Worm (Caenorhabditis elegans) whole organism, mixed stage, embryonic: ENCODE data around the gene F46E10.2.

ENCODE experiments used
- M03D4.4 ChIP-seq: sonication (generic microtip); optimal IDR thresholded peaks from 2 replicates; lab custom pipeline; 2017; ENCODE audit warnings: mild to moderate bottlenecking, missing genetic modification characterization, missing compliant biosample characterization
- bed-3 ChIP-seq: fragments of 200-800 bp; sonication (Bioruptor generic); optimal IDR thresholded peaks from 3 replicates; lab custom pipeline; 2018; ENCODE audit warnings: mild to moderate bottlenecking, missing genetic modification characterization, moderate library complexity, missing compliant biosample characterization
- blmp-1 ChIP-seq: fragments of 150-350 bp; optimal IDR thresholded peaks from 2 replicates; lab custom pipeline; 2014; ENCODE audit warnings: missing biosample characterization, missing genetic modification characterization
- ceh-39 ChIP-seq: fragments of 150-350 bp; optimal IDR thresholded peaks from 2 replicates; lab custom pipeline; 2014; ENCODE audit warnings: missing biosample characterization, missing genetic modification characterization
- ceh-43 ChIP-seq: fragments of 200-800 bp; sonication (Bioruptor generic); optimal IDR thresholded peaks from 2 replicates; lab custom pipeline; 2018; ENCODE audit warnings: mild to moderate bottlenecking, missing genetic modification characterization, moderate library complexity, missing compliant biosample characterization
- ceh-83 ChIP-seq: fragments of 200-800 bp; sonication (Bioruptor generic); optimal IDR thresholded peaks from 2 replicates; lab custom pipeline; 2018; ENCODE audit warnings: mild to moderate bottlenecking, missing genetic modification characterization, missing compliant biosample characterization
- ces-1 ChIP-seq: fragments of 150-350 bp; optimal IDR thresholded peaks from 2 replicates; lab custom pipeline; 2014; ENCODE audit warnings: missing biosample characterization, missing genetic modification reagents, missing genetic modification characterization
- elt-1 ChIP-seq: sonication (generic microtip); optimal IDR thresholded peaks from 2 replicates; lab custom pipeline; 2017; ENCODE audit warnings: missing genetic modification characterization, mild to moderate bottlenecking, missing compliant biosample characterization, antibody characterized with exemption, moderate library complexity, borderline replicate concordance; ENCODE audit not compliant: insufficient read depth
- elt-3 ChIP-seq: fragments of 150-350 bp; optimal IDR thresholded peaks from 2 replicates; lab custom pipeline; 2014; ENCODE audit warnings: missing biosample characterization, missing genetic modification characterization
- flh-1 ChIP-seq: fragments of 200-800 bp; sonication (Bioruptor generic); optimal IDR thresholded peaks from 2 replicates; lab custom pipeline; 2018; ENCODE audit warnings: mild to moderate bottlenecking, missing genetic modification characterization, moderate library complexity, missing compliant biosample characterization
- hlh-1 ChIP-seq: fragments of 150-350 bp; optimal IDR thresholded peaks from 2 replicates; lab custom pipeline; 2014; ENCODE audit warnings: missing biosample characterization, missing genetic modification reagents, missing genetic modification characterization
- lin-13 ChIP-seq: fragments of 150-350 bp; optimal IDR thresholded peaks from 2 replicates; lab custom pipeline; 2014; ENCODE audit warnings: missing biosample characterization, missing genetic modification characterization
- lin-32 ChIP-seq: fragments of 200-800 bp; sonication (Bioruptor generic); optimal IDR thresholded peaks from 2 replicates; lab custom pipeline; 2018; ENCODE audit warnings: mild to moderate bottlenecking, missing genetic modification characterization, missing compliant biosample characterization
- lsy-2 ChIP-seq: fragments of 150-350 bp; optimal IDR thresholded peaks from 2 replicates; lab custom pipeline; 2014; ENCODE audit warnings: missing biosample characterization, missing genetic modification characterization
- mab-5 ChIP-seq: fragments of 150-350 bp; optimal IDR thresholded peaks from 2 replicates; lab custom pipeline; 2014; ENCODE audit warnings: missing biosample characterization, missing genetic modification characterization
- mep-1 ChIP-seq: fragments of 150-350 bp; optimal IDR thresholded peaks from 2 replicates; lab custom pipeline; 2017; ENCODE audit warnings: missing biosample characterization, missing genetic modification reagents, missing genetic modification characterization, inconsistent platforms
- mls-2 ChIP-seq: sonication (generic microtip); optimal IDR thresholded peaks from 2 replicates; lab custom pipeline; 2016; ENCODE audit warnings: mild to moderate bottlenecking, missing genetic modification characterization, moderate library complexity, missing compliant biosample characterization
- nhr-2 ChIP-seq: fragments of 150-350 bp; optimal IDR thresholded peaks from 2 replicates; lab custom pipeline; 2014; ENCODE audit warnings: missing biosample characterization, missing genetic modification characterization
- nhr-28 ChIP-seq: fragments of 150-350 bp; optimal IDR thresholded peaks from 2 replicates; lab custom pipeline; 2014; ENCODE audit warnings: missing biosample characterization, missing genetic modification characterization
- nhr-76 ChIP-seq: sonication (generic microtip); optimal IDR thresholded peaks from 2 replicates; lab custom pipeline; 2017; ENCODE audit warnings: missing biosample characterization, missing genetic modification characterization
- pha-4 ChIP-seq: fragments of 150-350 bp; optimal IDR thresholded peaks from 2 replicates; lab custom pipeline; 2018; ENCODE audit warnings: missing biosample characterization, missing genetic modification reagents, missing genetic modification characterization
- sem-2 ChIP-seq: fragments of 200-800 bp; sonication (Bioruptor generic); optimal IDR thresholded peaks from 2 replicates; lab custom pipeline; 2018; ENCODE audit warnings: mild to moderate bottlenecking, missing genetic modification characterization, missing compliant biosample characterization
- sptf-1 ChIP-seq: sonication (generic microtip); optimal IDR thresholded peaks from 2 replicates; lab custom pipeline; 2017; ENCODE audit warnings: mild to moderate bottlenecking, missing genetic modification characterization, moderate library complexity, missing compliant biosample characterization
- tbx-8 ChIP-seq: fragments of 200-800 bp; sonication (Bioruptor generic); optimal IDR thresholded peaks from 2 replicates; lab custom pipeline; 2018; ENCODE audit warnings: mild to moderate bottlenecking, missing genetic modification characterization, moderate library complexity, missing compliant biosample characterization
- unc-120 ChIP-seq: sonication (generic microtip); optimal IDR thresholded peaks from 2 replicates; lab custom pipeline; 2017; ENCODE audit warnings: missing genetic modification characterization, missing compliant biosample characterization; ENCODE audit not compliant: poor library complexity, severe bottlenecking
- unc-39 ChIP-seq: fragments of 150-350 bp; optimal IDR thresholded peaks from 2 replicates; lab custom pipeline; 2014; ENCODE audit warnings: missing biosample characterization, missing genetic modification characterization
- unc-62 ChIP-seq: fragments of 150-350 bp; optimal IDR thresholded peaks from 2 replicates; lab custom pipeline; 2014; ENCODE audit warnings: missing biosample characterization, missing genetic modification reagents, missing genetic modification characterization
- zip-8 ChIP-seq: fragments of 150-350 bp; optimal IDR thresholded peaks from 2 replicates; lab custom pipeline; 2014; ENCODE audit warnings: missing biosample characterization, missing genetic modification characterization
- ztf-11 ChIP-seq: fragments of 150-350 bp; optimal IDR thresholded peaks from 2 replicates; lab custom pipeline; 2014; ENCODE audit warnings: missing biosample characterization, missing genetic modification characterization

F46E10.2 gene

ce11 chrV:6520385-6521080 is at the start of gene F46E10.2, which contains the start of gene F46E10.18:
Gene F46E10.2, plus strand, starts transcription at chrV:6520435.
Gene F46E10.18, plus strand, starts transcription at chrV:6521030.
- no peak for TF ChIP-seq tbx-8 (GFP tag; lab: Kevin White, UChicago)
- no peak for TF ChIP-seq M03D4.4
- no peak for TF ChIP-seq flh-1 (GFP tag; lab: Kevin White, UChicago)
- no peak for TF ChIP-seq sem-2 (GFP tag; lab: Kevin White, UChicago)
- no peak for TF ChIP-seq ceh-43 (GFP tag; lab: Kevin White, UChicago)
- TF ChIP-seq hlh-1 (tag; lab: Kevin White, UChicago), result no peak
- no peak for TF ChIP-seq zip-8 (tag; lab: Kevin White, UChicago)
- no peak for TF ChIP-seq unc-120
- TF ChIP-seq elt-1, result no peak
- TF ChIP-seq lin-32 (GFP tag; lab: Kevin White, UChicago), result no peak
- no peak for TF ChIP-seq unc-39 (tag; lab: Kevin White, UChicago)
- no peak for TF ChIP-seq mls-2 (tag; lab: Kevin White, UChicago)
- TF ChIP-seq nhr-2 (tag; lab: Kevin White, UChicago), result no peak
- no peak for TF ChIP-seq blmp-1
- TF ChIP-seq ztf-11 (tag; lab: Kevin White, UChicago), result no peak
- no peak for TF ChIP-seq unc-62
- TF ChIP-seq pha-4 (tag; lab: Kevin White, UChicago), result no peak
- no peak for TF ChIP-seq ceh-39 (tag; lab: Kevin White, UChicago)
- no peak for TF ChIP-seq bed-3
- no peak for TF ChIP-seq lsy-2

ce11 chrV:6471208-6471607 is 49.0 kb upstream of the F46E10.2 start:
- TF ChIP-seq mab-5 (tag; lab: Kevin White, UChicago), result no peak
- TF ChIP-seq tbx-8 (GFP tag; lab: Kevin White, UChicago), result no peak
- peak; percentile 18 for TF ChIP-seq ces-1
- TF ChIP-seq elt-1, result peak; percentile 55

ce11 chrV:6476026-6476425 is 44.2 kb upstream of the F46E10.2 start:
- no peak for TF ChIP-seq mab-5 (tag; lab: Kevin White, UChicago)
- no peak for TF ChIP-seq ceh-43 (GFP tag; lab: Kevin White, UChicago)
- TF ChIP-seq nhr-28 (tag; lab: Kevin White, UChicago), result no peak
- no peak for TF ChIP-seq flh-1 (GFP tag; lab: Kevin White, UChicago)
- TF ChIP-seq unc-39 (tag; lab: Kevin White, UChicago), result no peak
- TF ChIP-seq blmp-1, result no peak
- no peak for TF ChIP-seq sptf-1
- TF ChIP-seq lin-13 (tag; lab: Kevin White, UChicago), result no peak
- TF ChIP-seq lin-32 (GFP tag; lab: Kevin White, UChicago), result no peak

ce11 chrV:6485109-6485508 is 35.1 kb upstream of the F46E10.2 start:
- TF ChIP-seq nhr-76 (tag; lab: Kevin White, UChicago) (no peak), ceh-43 (GFP tag; lab: Kevin White, UChicago) (peak; percentile 68), mls-2 (tag; lab: Kevin White, UChicago) (peak; percentile 71), lsy-2 (no peak), lin-32 (GFP tag; lab: Kevin White, UChicago) (peak; percentile 22), ztf-11 (tag; lab: Kevin White, UChicago) (no peak), sem-2 (GFP tag; lab: Kevin White, UChicago) (peak; percentile 23), mep-1 (tag; lab: Kevin White, UChicago) (no peak), nhr-2 (tag; lab: Kevin White, UChicago) (peak; percentile 47), sptf-1 (peak; percentile 74), pha-4 (tag; lab: Kevin White, UChicago) (peak; percentile 10), elt-3 (tag; lab: Kevin White, UChicago) (no peak), ceh-83 (GFP tag; lab: Kevin White, UChicago) (peak; percentile 20)

- no peak for TF ChIP-seq M03D4.4
- no peak for TF ChIP-seq elt-3 (tag; lab: Kevin White, UChicago)
- TF ChIP-seq sptf-1, result peak; percentile 0
- no peak for TF ChIP-seq lsy-2
- TF ChIP-seq, all 35 proteins: peak for 1
These were observed 32.4 kb upstream of the F46E10.2 start for ce11 chrV:6487878-6488277.
